Worm (Caenorhabditis elegans) whole organism, L2 larva: Measurements from ENCODE around the gene F49F1.11.

ENCODE experiments used
- C34F6.9 ChIP-seq: fragments of 150-350 bp; optimal IDR thresholded peaks from 2 replicates; lab custom pipeline; 2014; ENCODE audit warnings: missing biosample characterization, missing genetic modification characterization
- F13H6.1 ChIP-seq: sonication (generic microtip); optimal IDR thresholded peaks from 2 replicates; lab custom pipeline; 2016; ENCODE audit warnings: missing genetic modification characterization, missing compliant biosample characterization
- R02D3.7 ChIP-seq: fragments of 150-350 bp; optimal IDR thresholded peaks from 2 replicates; lab custom pipeline; 2014; ENCODE audit warnings: missing biosample characterization, missing genetic modification characterization
- Y55F3AM.14 ChIP-seq: fragments of 200-800 bp; sonication (Bioruptor generic); optimal IDR thresholded peaks from 2 replicates; lab custom pipeline; 2018; ENCODE audit warnings: mild to moderate bottlenecking, missing genetic modification characterization, missing compliant biosample characterization
- ZK546.5 ChIP-seq: sonication (generic microtip); optimal IDR thresholded peaks from 2 replicates; lab custom pipeline; 2017; ENCODE audit warnings: missing biosample characterization, missing genetic modification characterization
- alr-1 ChIP-seq: fragments of 150-350 bp; optimal IDR thresholded peaks from 2 replicates; lab custom pipeline; 2014; ENCODE audit warnings: missing biosample characterization, missing genetic modification characterization
- aly-2 ChIP-seq: fragments of 150-350 bp; optimal IDR thresholded peaks from 2 replicates; lab custom pipeline; 2014; ENCODE audit warnings: missing biosample characterization, missing genetic modification characterization
- ama-1 ChIP-seq: fragments of 150-350 bp; optimal IDR thresholded peaks from 2 replicates; lab custom pipeline; 2018; ENCODE audit warnings: inconsistent platforms
- blmp-1 ChIP-seq: sonication (generic microtip); optimal IDR thresholded peaks from 2 replicates; lab custom pipeline; 2017; ENCODE audit warnings: missing genetic modification characterization, mild to moderate bottlenecking, missing compliant biosample characterization, antibody characterized with exemption, moderate library complexity; ENCODE audit not compliant: insufficient read depth
- ceh-16 ChIP-seq: fragments of 150-350 bp; optimal IDR thresholded peaks from 2 replicates; lab custom pipeline; 2014; ENCODE audit warnings: missing biosample characterization, missing genetic modification characterization
- ceh-82 ChIP-seq: fragments of 150-350 bp; optimal IDR thresholded peaks from 2 replicates; lab custom pipeline; 2014; ENCODE audit warnings: missing biosample characterization, missing genetic modification characterization
- crh-2 ChIP-seq: sonication (generic microtip); optimal IDR thresholded peaks from 2 replicates; lab custom pipeline; 2017; ENCODE audit warnings: missing biosample characterization, missing genetic modification characterization
- dmd-4 ChIP-seq: sonication (generic microtip); optimal IDR thresholded peaks from 2 replicates; lab custom pipeline; 2017; ENCODE audit warnings: missing biosample characterization, missing genetic modification characterization
- egl-27 ChIP-seq: sonication (generic microtip); optimal IDR thresholded peaks from 3 replicates; lab custom pipeline; 2017; ENCODE audit warnings: missing biosample characterization, missing genetic modification reagents, missing genetic modification characterization
- elt-1 ChIP-seq: fragments of 150-350 bp; optimal IDR thresholded peaks from 2 replicates; lab custom pipeline; 2014; ENCODE audit warnings: missing biosample characterization, missing genetic modification characterization
- elt-3 ChIP-seq: sonication (generic microtip); optimal IDR thresholded peaks from 2 replicates; lab custom pipeline; 2017; ENCODE audit warnings: missing biosample characterization, missing genetic modification characterization
- fos-1 ChIP-seq: fragments of 150-350 bp; optimal IDR thresholded peaks from 2 replicates; lab custom pipeline; 2014; ENCODE audit warnings: missing biosample characterization, missing genetic modification characterization
- gmeb-1 ChIP-seq: fragments of 150-350 bp; optimal IDR thresholded peaks from 2 replicates; lab custom pipeline; 2014; ENCODE audit warnings: missing biosample characterization, missing genetic modification characterization
- lin-11 ChIP-seq: fragments of 150-350 bp; sonication (generic microtip); optimal IDR thresholded peaks from 2 replicates; lab custom pipeline; 2014; ENCODE audit warnings: missing biosample characterization, missing genetic modification characterization, inconsistent platforms, mixed read lengths
- lin-13 ChIP-seq: fragments of 150-350 bp; optimal IDR thresholded peaks from 2 replicates; lab custom pipeline; 2014; ENCODE audit warnings: missing biosample characterization, missing genetic modification reagents, missing genetic modification characterization
- lin-39 ChIP-seq: fragments of 150-350 bp; optimal IDR thresholded peaks from 2 replicates; lab custom pipeline; 2014; ENCODE audit warnings: missing biosample characterization, missing genetic modification reagents, missing genetic modification characterization
- lsy-2 ChIP-seq, 2 experiments: fragments of 150-350 bp in 1 of 2; sonication (generic microtip) in 1 of 2; optimal IDR thresholded peaks; 2 replicates each; lab custom pipeline; 2014 to 2017; ENCODE audit warnings: missing biosample characterization in 2 of 2, missing genetic modification characterization in 2 of 2
- mab-5 ChIP-seq: fragments of 150-350 bp; optimal IDR thresholded peaks from 2 replicates; lab custom pipeline; 2014; ENCODE audit warnings: missing biosample characterization, missing genetic modification characterization
- mbf-1 ChIP-seq: sonication (generic microtip); optimal IDR thresholded peaks from 2 replicates; lab custom pipeline; 2017; ENCODE audit warnings: missing biosample characterization, missing genetic modification characterization
- mdl-1 ChIP-seq, 2 experiments: fragments of 150-350 bp in 1 of 2; sonication (generic microtip) in 1 of 2; optimal IDR thresholded peaks; 2 replicates each; lab custom pipeline; 2017; ENCODE audit warnings: missing biosample characterization in 2 of 2, missing genetic modification characterization in 2 of 2
- nhr-10 ChIP-seq: sonication (generic microtip); optimal IDR thresholded peaks from 2 replicates; lab custom pipeline; 2017; ENCODE audit warnings: missing biosample characterization, missing genetic modification characterization
- nhr-12 ChIP-seq: fragments of 150-350 bp; optimal IDR thresholded peaks from 2 replicates; lab custom pipeline; 2014; ENCODE audit warnings: missing biosample characterization, missing genetic modification characterization
- nhr-129 ChIP-seq: fragments of 150-350 bp; optimal IDR thresholded peaks from 2 replicates; lab custom pipeline; 2014; ENCODE audit warnings: missing biosample characterization, missing genetic modification characterization
- nhr-21 ChIP-seq: fragments of 150-350 bp; optimal IDR thresholded peaks from 2 replicates; lab custom pipeline; 2014; ENCODE audit warnings: missing biosample characterization, missing genetic modification characterization
- nhr-23 ChIP-seq: fragments of 150-350 bp; optimal IDR thresholded peaks from 2 replicates; lab custom pipeline; 2014; ENCODE audit warnings: missing biosample characterization, missing genetic modification reagents, missing genetic modification characterization
- nhr-25 ChIP-seq: fragments of 150-350 bp; sonication (generic microtip); optimal IDR thresholded peaks from 3 replicates; lab custom pipeline; 2014; ENCODE audit warnings: missing biosample characterization, missing genetic modification characterization
- nhr-6 ChIP-seq: fragments of 150-350 bp; optimal IDR thresholded peaks from 2 replicates; lab custom pipeline; 2014; ENCODE audit warnings: missing biosample characterization, missing genetic modification characterization
- nhr-77 ChIP-seq: fragments of 150-350 bp; optimal IDR thresholded peaks from 2 replicates; lab custom pipeline; 2014; ENCODE audit warnings: missing biosample characterization, missing genetic modification characterization
- peb-1 ChIP-seq: fragments of 150-350 bp; optimal IDR thresholded peaks from 2 replicates; lab custom pipeline; 2014; ENCODE audit warnings: missing biosample characterization, missing genetic modification characterization
- sem-4 ChIP-seq: fragments of 150-350 bp; optimal IDR thresholded peaks from 2 replicates; lab custom pipeline; 2014; ENCODE audit warnings: missing biosample characterization, missing genetic modification reagents, missing genetic modification characterization
- skn-1 ChIP-seq: sonication (generic microtip); optimal IDR thresholded peaks from 2 replicates; lab custom pipeline; 2017; ENCODE audit warnings: missing biosample characterization, missing genetic modification characterization
- sma-3 ChIP-seq: sonication (generic microtip); optimal IDR thresholded peaks from 2 replicates; lab custom pipeline; 2016; ENCODE audit warnings: missing genetic modification reagents, missing genetic modification characterization, missing compliant biosample characterization
- sma-9 ChIP-seq, 2 experiments: fragments of 150-350 bp in 1 of 2; sonication (generic microtip) in 1 of 2; optimal IDR thresholded peaks; 2 replicates each; lab custom pipeline; 2014 to 2016; ENCODE audit warnings: missing genetic modification characterization in 2 of 2, mild to moderate bottlenecking in 1 of 2, missing biosample characterization in 1 of 2, missing compliant biosample characterization in 1 of 2, missing genetic modification reagents in 1 of 2, moderate library complexity in 1 of 2
- snpc-4 ChIP-seq: fragments of 150-350 bp; optimal IDR thresholded peaks from 2 replicates; lab custom pipeline; 2014; ENCODE audit warnings: missing biosample characterization, missing genetic modification characterization
- unc-39 ChIP-seq: fragments of 150-350 bp; optimal IDR thresholded peaks from 2 replicates; lab custom pipeline; 2014; ENCODE audit warnings: missing biosample characterization, missing genetic modification characterization
- unc-55 ChIP-seq: fragments of 150-350 bp; sonication (generic microtip); optimal IDR thresholded peaks from 3 replicates; lab custom pipeline; 2014; ENCODE audit warnings: missing biosample characterization, missing genetic modification reagents, missing genetic modification characterization
- unc-62 ChIP-seq: fragments of 150-350 bp; optimal IDR thresholded peaks from 2 replicates; lab custom pipeline; 2014; ENCODE audit warnings: missing biosample characterization, missing genetic modification reagents, missing genetic modification characterization
- zag-1 ChIP-seq: fragments of 150-350 bp; optimal IDR thresholded peaks from 2 replicates; lab custom pipeline; 2014; ENCODE audit warnings: missing biosample characterization, missing genetic modification characterization
- ztf-1 ChIP-seq: fragments of 200-800 bp; sonication (Bioruptor generic); conservative IDR thresholded peaks from 2 replicates; pipeline ENCODE4 v1.3.6; 2022; ENCODE audit warnings: missing genetic modification characterization, missing compliant biosample characterization
- ztf-11 ChIP-seq: sonication (generic microtip); optimal IDR thresholded peaks from 2 replicates; lab custom pipeline; 2017; ENCODE audit warnings: missing biosample characterization, missing genetic modification characterization
- ztf-4 ChIP-seq: fragments of 150-350 bp; optimal IDR thresholded peaks from 2 replicates; lab custom pipeline; 2014; ENCODE audit warnings: missing biosample characterization, missing genetic modification characterization

The F49F1.11 gene

ce11 chrIV:4173789-4174188, 32.6 kb upstream of the F49F1.11 start, which contains the start of gene rnp-3:
rnp-3 (plus strand) TSS chrIV:4174089.
- TF ChIP-seq Y55F3AM.14 (no peak), ztf-1 (GFP tag; lab: Robert Waterston, UW) (no peak), nhr-77 (tag; lab: Kevin White, UChicago) (no peak), elt-1 (tag; lab: Kevin White, UChicago) (no peak), ama-1 (no peak), nhr-129 (no peak), mab-5 (no peak), C34F6.9 (no peak), fos-1 (tag; lab: Kevin White, UChicago) (no peak), nhr-6 (tag; lab: Kevin White, UChicago) (no peak), peb-1 (tag; lab: Kevin White, UChicago) (no peak), lin-13 (GFP tag; lab: Kevin White, UChicago) (no peak), ztf-4 (no peak), ztf-11 (tag; lab: Kevin White, UChicago) (no peak), unc-62 (GFP tag; lab: Kevin White, UChicago) (no peak)

ce11 chrIV:4172242-4172641, 31.0 kb upstream of the F49F1.11 start:
- TF ChIP-seq aly-2 (tag; lab: Kevin White, UChicago) (no peak), mdl-1 (tag; optimal IDR thresholded peaks at IDR 0.05; lab: Kevin White, UChicago) (no peak), lsy-2 (tag; optimal IDR thresholded peaks at IDR 0.05; lab: Kevin White, UChicago) (no peak), snpc-4 (tag; lab: Kevin White, UChicago) (no peak), lin-13 (GFP tag; lab: Kevin White, UChicago) (no peak), elt-1 (tag; lab: Kevin White, UChicago) (no peak), ceh-82 (tag; lab: Kevin White, UChicago) (no peak), nhr-77 (tag; lab: Kevin White, UChicago) (no peak), gmeb-1 (no peak), fos-1 (tag; lab: Kevin White, UChicago) (no peak)

ce11 chrIV:4171531-4172163, 30.4 kb upstream of the F49F1.11 start, which contains the start of the genes K08D10.13 and rnp-2:
K08D10.13 (minus strand) TSS chrIV:4171581.
rnp-2 (plus strand) TSS chrIV:4172076.
- TF ChIP-seq lin-11 (no peak), nhr-23 (tag; lab: Kevin White, UChicago) (no peak), mbf-1 (no peak), lin-39 (tag; lab: Kevin White, UChicago) (no peak), unc-55 (GFP tag; lab: Kevin White, UChicago) (peak; percentile 52), egl-27 (no peak), ceh-82 (tag; lab: Kevin White, UChicago) (no peak), dmd-4 (tag; lab: Kevin White, UChicago) (no peak), F13H6.1 (tag; lab: Kevin White, UChicago) (peak; percentile 40), fos-1 (tag; lab: Kevin White, UChicago) (no peak), nhr-25 (no peak), mab-5 (no peak), crh-2 (tag; lab: Kevin White, UChicago) (no peak), lsy-2 (tag; optimal IDR thresholded peaks at IDR 0.05; lab: Kevin White, UChicago) (peak; percentile 22 to 79), ztf-1 (GFP tag; lab: Robert Waterston, UW) (no peak), peb-1 (tag; lab: Kevin White, UChicago) (no peak), sma-3 (GFP tag; lab: Kevin White, UChicago) (peak; percentile 46), alr-1 (tag; lab: Kevin White, UChicago) (no peak), nhr-6 (tag; lab: Kevin White, UChicago) (no peak), elt-3 (no peak), skn-1 (tag; lab: Kevin White, UChicago) (no peak), nhr-12 (no peak), ztf-4 (no peak), sem-4 (no peak), R02D3.7 (no peak), zag-1 (tag; lab: Kevin White, UChicago) (no peak), ZK546.5 (tag; lab: Kevin White, UChicago) (no peak), aly-2 (tag; lab: Kevin White, UChicago) (no peak), lin-13 (GFP tag; lab: Kevin White, UChicago) (no peak), mdl-1 (tag; optimal IDR thresholded peaks at IDR 0.05; lab: Kevin White, UChicago) (no peak), nhr-129 (no peak), sma-9 (GFP tag; optimal IDR thresholded peaks at IDR 0.05; lab: Kevin White, UChicago) (no peak), sma-9 (tag; optimal IDR thresholded peaks at IDR 0.05; lab: Kevin White, UChicago) (no peak), nhr-21 (tag; lab: Kevin White, UChicago) (no peak), nhr-10 (tag; lab: Kevin White, UChicago) (no peak), C34F6.9 (peak; percentile 60), gmeb-1 (peak; percentile 60), unc-39 (tag; lab: Kevin White, UChicago) (no peak), Y55F3AM.14 (no peak), ceh-16 (tag; lab: Kevin White, UChicago) (no peak), blmp-1 (tag; lab: Kevin White, UChicago) (no peak)
